Worm (Caenorhabditis elegans): ENCODE measurements around the gene W06A7.2.

Gene W06A7.2

DNA sequence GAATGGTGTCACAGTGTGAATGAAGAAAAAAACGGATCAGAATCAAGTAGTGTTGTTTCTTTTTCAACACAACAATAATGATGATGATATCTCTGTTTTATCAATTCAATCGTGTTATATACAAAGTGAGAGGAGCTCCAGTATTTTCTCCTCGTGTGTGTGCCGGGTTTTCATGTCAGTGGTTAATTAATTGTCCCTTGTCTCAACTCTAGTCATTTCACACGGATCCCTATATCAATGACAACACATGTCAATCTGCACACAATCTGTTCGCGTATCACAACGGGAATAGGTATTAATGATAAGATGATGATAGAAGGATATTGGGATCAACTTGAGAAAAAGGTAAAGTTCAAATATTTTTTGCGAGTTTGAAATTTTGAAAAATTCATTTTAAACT lies 21.3 kb upstream of the W06A7.2 start (continued):
- TF ChIP-seq nhr-237 (tag; optimal IDR thresholded peaks at IDR 0.05) (no peak), snu-23 (GFP tag; optimal IDR thresholded peaks at IDR 0.05) (peak; percentile 4), nhr-77 (tag; optimal IDR thresholded peaks at IDR 0.05) (no peak)

DNA sequence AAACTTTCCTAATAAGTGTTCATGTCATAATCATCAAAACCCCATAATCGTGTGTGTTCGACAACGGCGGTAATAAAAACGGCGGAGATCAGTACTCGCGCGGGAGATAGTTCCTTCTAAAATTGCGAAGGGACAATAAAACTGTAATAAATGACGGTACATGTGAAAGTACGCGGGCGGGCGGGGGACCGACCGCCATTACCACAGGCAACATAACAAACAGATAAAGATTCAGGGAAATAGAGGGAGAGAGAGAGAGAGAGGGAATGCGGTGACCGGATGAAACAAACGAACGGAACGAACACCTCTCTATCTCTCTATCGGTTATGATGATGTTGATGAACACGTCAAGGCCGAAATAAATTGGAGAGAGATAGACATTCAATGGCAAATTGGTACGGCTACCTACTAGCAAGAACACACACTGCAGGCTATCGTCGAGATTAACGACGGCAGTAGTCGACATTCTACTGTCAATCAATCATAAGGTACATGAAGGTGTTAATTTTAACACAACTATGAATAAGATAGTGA lies 15.4 kb upstream of the W06A7.2 start:
- TF ChIP-seq blmp-1 (tag; optimal IDR thresholded peaks at IDR 0.05): peak; percentile 52
- no peak for TF ChIP-seq hlh-17 (GFP tag; optimal IDR thresholded peaks at IDR 0.05; ENCODE audit: borderline replicate concordance)
- peak; percentile 72 for TF ChIP-seq nhr-85 (tag)
- no peak for TF ChIP-seq fos-1 (tag; optimal IDR thresholded peaks at IDR 0.05)
- TF ChIP-seq pax-3 (tag; optimal IDR thresholded peaks at IDR 0.05): no peak
- no peak for TF ChIP-seq efl-1 (optimal IDR thresholded peaks at IDR 0.05)
- peak in 1 of 2 experiments; percentile 24 for TF ChIP-seq efl-1 (GFP tag; optimal IDR thresholded peaks at IDR 0.05 in 1 of 2)
- peak; percentile 12 for TF ChIP-seq lin-14 (GFP tag; optimal IDR thresholded peaks at IDR 0.05)

- TF ChIP-seq hlh-4 (tag; optimal IDR thresholded peaks at IDR 0.05) (no peak), dsc-1 (tag; optimal IDR thresholded peaks at IDR 0.05) (no peak), C16A3.4 (tag; optimal IDR thresholded peaks at IDR 0.05) (no peak), unc-62 (GFP tag; optimal IDR thresholded peaks at IDR 0.05) (no peak), nhr-12 (tag; optimal IDR thresholded peaks at IDR 0.05) (no peak), lsy-2 (tag; optimal IDR thresholded peaks at IDR 0.05) (peak; percentile 56 to 79), mep-1 (tag; optimal IDR thresholded peaks at IDR 0.05) (no peak), hlh-17 (GFP tag; optimal IDR thresholded peaks at IDR 0.05; ENCODE audit: borderline replicate concordance) (no peak), ces-1 (GFP tag; optimal IDR thresholded peaks at IDR 0.05) (no peak)
Measured at ce11 chrV:14813566-14813965, 8.1 kb upstream of the W06A7.2 start.

- TF ChIP-seq fos-1 (tag; optimal IDR thresholded peaks at IDR 0.05) (no peak), zag-1 (tag; optimal IDR thresholded peaks at IDR 0.05) (no peak), lsy-2 (tag; optimal IDR thresholded peaks at IDR 0.05) (no peak)
Measured at ce11 chrV:14815500-14815899, 6.2 kb upstream of the W06A7.2 start, which contains the start of gene rin-1. TSS of gene rin-1 (minus strand) at chrV:14815600.

DNA sequence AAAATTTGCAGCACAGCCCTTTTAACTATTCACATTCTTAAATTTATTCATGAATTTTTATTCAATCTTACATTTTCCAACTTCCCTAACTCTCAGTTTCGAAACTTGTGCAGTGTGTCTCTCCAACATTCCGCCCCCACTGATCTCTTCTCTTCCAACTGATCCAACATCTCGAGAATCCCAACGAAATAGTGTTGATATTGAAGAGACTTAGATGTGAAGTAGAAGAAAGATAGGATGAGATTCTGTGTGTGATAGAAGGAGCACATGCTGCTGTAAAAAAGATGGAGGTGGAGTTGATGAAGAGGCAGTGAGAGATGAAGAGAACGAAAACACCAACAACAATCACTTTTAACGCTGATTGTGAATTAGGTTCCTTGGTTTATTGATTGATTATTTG lies 1.3 kb upstream of the W06A7.2 start:
- TF ChIP-seq ceh-8 (GFP tag; optimal IDR thresholded peaks at IDR 0.05): no peak
- peak in 1 of 2 experiments; percentile 39 for TF ChIP-seq lsy-2 (tag; optimal IDR thresholded peaks at IDR 0.05)
- TF ChIP-seq nhr-19 (GFP tag; conservative IDR thresholded peaks at IDR 0.05): 0 out of 2 replicates have a peak, but pooled peaks have one; percentile 7
- peak; percentile 53 for TF ChIP-seq rnt-1 (tag; optimal IDR thresholded peaks at IDR 0.05)
- TF ChIP-seq lin-14 (GFP tag; optimal IDR thresholded peaks at IDR 0.05): peak; percentile 76
- no peak for TF ChIP-seq hlh-4 (tag; optimal IDR thresholded peaks at IDR 0.05)
- TF ChIP-seq snu-23 (GFP tag; optimal IDR thresholded peaks at IDR 0.05): peak; percentile 13
- no peak for TF ChIP-seq nhr-84 (tag; optimal IDR thresholded peaks at IDR 0.05)
- no peak for TF ChIP-seq lin-35 (GFP tag; optimal IDR thresholded peaks at IDR 0.05)

ce11 chrV:14824124-14824523 lies 2.5 kb downstream of the W06A7.2 start, which contains the start of gene W06A7.4:
TSS of gene W06A7.4 (plus strand) at chrV:14824424.
- no peak for TF ChIP-seq nhr-76 (tag; optimal IDR thresholded peaks at IDR 0.05)
- TF ChIP-seq lin-39 (tag; optimal IDR thresholded peaks at IDR 0.05): no peak
- no peak for TF ChIP-seq vab-15 (tag; optimal IDR thresholded peaks at IDR 0.05)
- TF ChIP-seq elt-2 (tag; optimal IDR thresholded peaks at IDR 0.05): no peak
- no peak for TF ChIP-seq nhr-47 (tag; optimal IDR thresholded peaks at IDR 0.05)
- no peak for TF ChIP-seq ces-1 (GFP tag; optimal IDR thresholded peaks at IDR 0.05)
- no peak for TF ChIP-seq jun-1 (tag; optimal IDR thresholded peaks at IDR 0.05)
- TF ChIP-seq pag-3 (tag; optimal IDR thresholded peaks at IDR 0.05; ENCODE audit: borderline replicate concordance, insufficient read depth): no peak
- no peak for TF ChIP-seq nhr-71 (tag; optimal IDR thresholded peaks at IDR 0.05)
